Fruit fly (Drosophila melanogaster) whole organism, embryonic: ENCODE data around the gene Sfp77F.

ENCODE experiments used
- Abd-B ChIP-seq: fragments of 200-800 bp; sonication (Bioruptor generic); optimal IDR thresholded peaks from 2 replicates; lab custom pipeline; 2018; ENCODE audit warnings: missing biosample characterization, mild to moderate bottlenecking, missing genetic modification characterization, moderate library complexity
- Atf6 ChIP-seq: fragments of 200-800 bp; sonication (Bioruptor generic); IDR thresholded peaks from 2 replicates; pipeline ENCODE4 v1.3.6; 2022; ENCODE audit warnings: missing biosample characterization, missing genetic modification characterization
- Bgb ChIP-seq: fragments of 200-800 bp; sonication (Bioruptor generic); IDR thresholded peaks from 2 replicates; pipeline ENCODE4 v1.3.6; 2022; ENCODE audit warnings: missing biosample characterization, missing genetic modification characterization; ENCODE audit not compliant: partially characterized antibody
- CG11093 ChIP-seq: fragments of 200-800 bp; sonication (Bioruptor generic); IDR thresholded peaks from 3 replicates; pipeline ENCODE4 v1.3.6; 2022; ENCODE audit warnings: missing biosample characterization, missing genetic modification characterization
- CG11398 ChIP-seq: fragments of 200-800 bp; sonication (Bioruptor generic); optimal IDR thresholded peaks from 2 replicates; lab custom pipeline; 2016; ENCODE audit warnings: missing biosample characterization, missing genetic modification characterization
- CG11504 ChIP-seq: fragments of 200-800 bp; sonication (Bioruptor generic); optimal IDR thresholded peaks from 3 replicates; lab custom pipeline; 2019; ENCODE audit warnings: missing biosample characterization, mild to moderate bottlenecking, missing genetic modification characterization, moderate library complexity
- CG11560 ChIP-seq: fragments of 200-800 bp; sonication (Bioruptor generic); IDR thresholded peaks from 3 replicates; pipeline ENCODE4 v1.3.6; 2022; ENCODE audit warnings: missing biosample characterization, missing genetic modification characterization
- CG11696 ChIP-seq: fragments of 200-800 bp; sonication (Bioruptor generic); IDR thresholded peaks from 2 replicates; pipeline ENCODE4 v1.3.6; 2022; ENCODE audit warnings: missing biosample characterization, missing genetic modification characterization
- CG12744 ChIP-seq: fragments of 200-800 bp; sonication (Bioruptor generic); optimal IDR thresholded peaks from 2 replicates; lab custom pipeline; 2016; ENCODE audit warnings: missing biosample characterization, missing genetic modification characterization
- CG1529 ChIP-seq: fragments of 200-800 bp; sonication (Bioruptor generic); optimal IDR thresholded peaks from 3 replicates; lab custom pipeline; 2018; ENCODE audit warnings: missing biosample characterization, missing genetic modification characterization
- CG31388 ChIP-seq: fragments of 200-800 bp; sonication (Bioruptor generic); optimal IDR thresholded peaks from 2 replicates; lab custom pipeline; 2016; ENCODE audit warnings: missing biosample characterization, missing genetic modification characterization
- CG33213 ChIP-seq: fragments of 200-800 bp; sonication (Bioruptor generic); optimal IDR thresholded peaks from 3 replicates; lab custom pipeline; 2016; ENCODE audit warnings: missing biosample characterization, missing genetic modification characterization
- CG3847 ChIP-seq: fragments of 200-800 bp; sonication (Bioruptor generic); IDR thresholded peaks from 2 replicates; pipeline ENCODE4 v1.3.6; 2022; ENCODE audit warnings: missing biosample characterization, missing genetic modification characterization
- CG6765 ChIP-seq: fragments of 200-800 bp; sonication (Bioruptor generic); optimal IDR thresholded peaks from 3 replicates; lab custom pipeline; 2017; ENCODE audit warnings: missing biosample characterization, mild to moderate bottlenecking, missing genetic modification characterization
- CG6813 ChIP-seq: fragments of 200-800 bp; sonication (Bioruptor generic); optimal IDR thresholded peaks from 2 replicates; lab custom pipeline; 2017; ENCODE audit warnings: missing biosample characterization, missing genetic modification characterization, mild to moderate bottlenecking, moderate library complexity, missing genetic modification reagents
- CG8359 ChIP-seq: fragments of 200-800 bp; sonication (Bioruptor generic); optimal IDR thresholded peaks from 2 replicates; lab custom pipeline; 2017; ENCODE audit warnings: missing biosample characterization, mild to moderate bottlenecking, missing genetic modification characterization, borderline replicate concordance
- CG9797 ChIP-seq: fragments of 200-800 bp; sonication (Bioruptor generic); optimal IDR thresholded peaks from 3 replicates; lab custom pipeline; 2018; ENCODE audit warnings: missing biosample characterization, mild to moderate bottlenecking, missing genetic modification characterization
- Camta ChIP-seq: fragments of 200-800 bp; sonication (Bioruptor generic); optimal IDR thresholded peaks from 2 replicates; lab custom pipeline; 2016; ENCODE audit warnings: missing biosample characterization, missing genetic modification characterization
- Dad ChIP-seq: fragments of 200-800 bp; sonication (Bioruptor generic); optimal IDR thresholded peaks from 3 replicates; lab custom pipeline; 2016; ENCODE audit warnings: missing biosample characterization, missing genetic modification characterization
- Deaf1 ChIP-seq: fragments of 200-800 bp; optimal IDR thresholded peaks from 3 replicates; lab custom pipeline; 2019; ENCODE audit warnings: missing biosample characterization, mild to moderate bottlenecking, missing genetic modification characterization, moderate library complexity
- Dref ChIP-seq: fragments of 200-800 bp; sonication (Bioruptor generic); IDR thresholded peaks from 2 replicates; pipeline ENCODE4 v1.3.6; 2022; ENCODE audit warnings: missing biosample characterization, missing genetic modification characterization
- Fer2 ChIP-seq: fragments of 200-800 bp; sonication (Bioruptor generic); optimal IDR thresholded peaks from 2 replicates; lab custom pipeline; 2018; ENCODE audit warnings: missing biosample characterization, mild to moderate bottlenecking, missing genetic modification characterization, moderate library complexity
- GATAe ChIP-seq: fragments of 200-800 bp; sonication (Bioruptor generic); conservative IDR thresholded peaks from 2 replicates; pipeline ENCODE4 v1.3.6; 2022; ENCODE audit warnings: missing biosample characterization, missing genetic modification characterization
- Hand ChIP-seq: fragments of 200-800 bp; sonication (Bioruptor generic); optimal IDR thresholded peaks from 2 replicates; lab custom pipeline; 2017; ENCODE audit warnings: mild to moderate bottlenecking, missing biosample characterization, missing genetic modification reagents, missing genetic modification characterization
- HmgZ ChIP-seq: fragments of 200-800 bp; sonication (Bioruptor generic); optimal IDR thresholded peaks from 2 replicates; lab custom pipeline; 2018; ENCODE audit warnings: missing biosample characterization, mild to moderate bottlenecking, missing genetic modification characterization
- Hr39 ChIP-seq: fragments of >200 bp; optimal IDR thresholded peaks from 2 replicates; lab custom pipeline; 2017
- Hr51 ChIP-seq, 2 experiments: fragments of 200-800 bp; sonication (Bioruptor generic); optimal IDR thresholded peaks; 2 replicates in 1 of 2; 3 replicates in 1 of 2; lab custom pipeline; 2016 to 2018; ENCODE audit warnings: missing biosample characterization in 2 of 2, missing genetic modification characterization in 2 of 2, mild to moderate bottlenecking in 1 of 2, moderate library complexity in 1 of 2
- Max ChIP-seq: fragments of 200-800 bp; sonication (Bioruptor generic); optimal IDR thresholded peaks from 2 replicates; lab custom pipeline; 2016; ENCODE audit warnings: missing biosample characterization, mild to moderate bottlenecking, missing genetic modification characterization
- Med ChIP-seq: fragments of 200-800 bp; sonication (Bioruptor generic); peaks from one replicate; lab custom pipeline; 2016; ENCODE audit warnings: missing biosample characterization, missing genetic modification characterization, mild to moderate bottlenecking, inconsistent platforms, moderate library complexity
- Mes4 ChIP-seq: fragments of 200-800 bp; sonication (Bioruptor generic); optimal IDR thresholded peaks from 2 replicates; lab custom pipeline; 2016; ENCODE audit warnings: missing biosample characterization, missing genetic modification characterization
- Trl ChIP-seq, 3 experiments: fragments of >200 bp in 2 of 3; fragments of 200-800 bp in 1 of 3; sonication (Bioruptor generic) in 1 of 3; optimal IDR thresholded peaks; 2 replicates in 1 of 3; 3 replicates in 2 of 3; lab custom pipeline; 2016 to 2017; ENCODE audit warnings: missing biosample characterization in 1 of 3, missing genetic modification characterization in 1 of 3
- bab2 ChIP-seq: fragments of 200-800 bp; sonication (Bioruptor generic); optimal IDR thresholded peaks from 2 replicates; lab custom pipeline; 2016; ENCODE audit warnings: missing biosample characterization, missing genetic modification characterization
- bigmax ChIP-seq: fragments of 200-800 bp; sonication (Bioruptor generic); optimal IDR thresholded peaks from 2 replicates; lab custom pipeline; 2018; ENCODE audit warnings: missing biosample characterization, mild to moderate bottlenecking, missing genetic modification characterization
- chinmo ChIP-seq: fragments of 200-800 bp; sonication (Bioruptor generic); IDR thresholded peaks from 4 replicates; pipeline ENCODE4 v1.3.6; 2022; ENCODE audit warnings: missing biosample characterization, missing genetic modification characterization; ENCODE audit not compliant: partially characterized antibody
- ci ChIP-seq: fragments of 200-800 bp; sonication (Bioruptor generic); IDR thresholded peaks from 3 replicates; pipeline ENCODE4 v1.3.6; 2022; ENCODE audit warnings: missing biosample characterization, missing genetic modification characterization
- danr ChIP-seq: fragments of 200-800 bp; sonication (Bioruptor generic); IDR thresholded peaks from 2 replicates; pipeline ENCODE4 v1.3.6; 2022; ENCODE audit warnings: missing biosample characterization, missing genetic modification characterization
- emc ChIP-seq: fragments of 200-800 bp; sonication (Bioruptor generic); optimal IDR thresholded peaks from 2 replicates; lab custom pipeline; 2016; ENCODE audit warnings: missing biosample characterization, missing genetic modification characterization
- fd102C ChIP-seq: fragments of 200-800 bp; sonication (Bioruptor generic); optimal IDR thresholded peaks from 2 replicates; lab custom pipeline; 2018; ENCODE audit warnings: missing biosample characterization, mild to moderate bottlenecking, missing genetic modification characterization, moderate library complexity
- lbe ChIP-seq: fragments of 200-800 bp; sonication (Bioruptor generic); optimal IDR thresholded peaks from 2 replicates; lab custom pipeline; 2016; ENCODE audit warnings: missing biosample characterization, mild to moderate bottlenecking, missing genetic modification characterization
- lola ChIP-seq, 3 experiments: fragments of >200 bp in 2 of 3; fragments of 200-800 bp in 1 of 3; sonication (Bioruptor generic) in 1 of 3; optimal IDR thresholded peaks; 2 replicates each; lab custom pipeline; 2017 to 2019; ENCODE audit warnings: missing biosample characterization in 3 of 3, missing genetic modification characterization in 3 of 3, mild to moderate bottlenecking in 1 of 3, moderate library complexity in 1 of 3
- mirr ChIP-seq: fragments of 200-800 bp; sonication (Bioruptor generic); optimal IDR thresholded peaks from 3 replicates; lab custom pipeline; 2018; ENCODE audit warnings: missing biosample characterization, mild to moderate bottlenecking, missing genetic modification characterization
- nerfin-1 ChIP-seq: fragments of 200-800 bp; sonication (Bioruptor generic); optimal IDR thresholded peaks from 3 replicates; lab custom pipeline; 2019; ENCODE audit warnings: missing biosample characterization, mild to moderate bottlenecking, missing genetic modification characterization, moderate library complexity
- onecut ChIP-seq: fragments of 200-800 bp; sonication (Bioruptor generic); IDR thresholded peaks from 2 replicates; pipeline ENCODE4 v1.3.6; 2022; ENCODE audit warnings: missing biosample characterization, missing genetic modification characterization
- pho ChIP-seq: fragments of 200-800 bp; sonication (Bioruptor generic); optimal IDR thresholded peaks from 2 replicates; lab custom pipeline; 2016; ENCODE audit warnings: missing biosample characterization, missing genetic modification characterization
- pros ChIP-seq: fragments of 200-800 bp; sonication (Bioruptor generic); optimal IDR thresholded peaks from 3 replicates; lab custom pipeline; 2019; ENCODE audit warnings: missing biosample characterization, mild to moderate bottlenecking, missing genetic modification characterization, moderate library complexity
- sima ChIP-seq: fragments of 200-800 bp; sonication (Bioruptor generic); optimal IDR thresholded peaks from 2 replicates; lab custom pipeline; 2016; ENCODE audit warnings: missing biosample characterization, missing genetic modification characterization
- tna ChIP-seq: fragments of 200-800 bp; sonication (Bioruptor generic); IDR thresholded peaks from 2 replicates; pipeline ENCODE4 v1.3.6; 2022; ENCODE audit warnings: missing biosample characterization, missing genetic modification characterization; ENCODE audit not compliant: partially characterized antibody
- usp ChIP-seq: fragments of >200 bp; optimal IDR thresholded peaks from 2 replicates; lab custom pipeline; 2017; ENCODE audit warnings: missing biosample characterization, missing genetic modification characterization
- vvl ChIP-seq: fragments of 200-800 bp; sonication (Bioruptor generic); IDR thresholded peaks from 2 replicates; pipeline ENCODE4 v1.3.6; 2022; ENCODE audit warnings: missing biosample characterization, missing genetic modification characterization
- wdn ChIP-seq: fragments of 200-800 bp; sonication (Bioruptor generic); IDR thresholded peaks from 2 replicates; pipeline ENCODE4 v1.3.6; 2022; ENCODE audit warnings: missing biosample characterization, missing genetic modification characterization

Sfp77F gene

DNA sequence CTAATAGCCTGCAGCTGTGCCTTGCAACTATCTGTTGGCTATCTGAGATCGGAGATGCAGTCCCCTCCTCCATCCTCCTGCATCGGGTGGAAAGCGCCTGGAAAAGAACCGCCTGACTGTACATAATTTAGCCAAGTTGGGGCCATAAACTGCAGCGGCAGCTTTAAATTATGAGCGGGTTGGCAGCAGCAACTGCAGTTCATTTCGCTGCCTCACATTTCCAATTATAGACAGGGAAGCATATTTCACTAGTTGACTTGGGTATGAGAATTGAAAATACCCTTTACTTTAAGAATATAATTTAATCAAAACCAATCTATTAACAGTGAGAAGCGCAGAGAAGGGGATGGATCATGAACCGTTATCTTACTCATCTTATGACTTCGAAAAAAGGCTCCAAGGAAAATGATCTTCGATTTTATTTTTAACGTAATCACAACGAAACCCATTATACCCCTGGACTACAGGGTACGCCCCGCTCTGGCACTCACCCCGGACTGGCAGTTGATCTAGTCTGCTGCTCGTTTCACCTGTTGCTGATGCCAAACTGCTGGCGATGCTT is 25.9 kb upstream of the Sfp77F start (continued):
- peak; percentile 51; the same call in 1 of the 2 replicates for TF ChIP-seq vvl (GFP tag; lab: Robert Waterston, UW)
- peak; percentile 15 for TF ChIP-seq CG8359
- TF ChIP-seq CG11093 (GFP tag; lab: Robert Waterston, UW) = no peak
- peak; percentile 53 for TF ChIP-seq fd102C (GFP tag; lab: Kevin White, UChicago)
- no peak for TF ChIP-seq HmgZ (tag; lab: Kevin White, UChicago)
- TF ChIP-seq GATAe = no peak
- no peak for TF ChIP-seq CG11560
- no peak for TF ChIP-seq sima
- TF ChIP-seq Fer2 (tag; lab: Kevin White, UChicago) = no peak
- TF ChIP-seq Hand (GFP tag; lab: Kevin White, UChicago) = no peak
- TF ChIP-seq Hr51 (GFP tag; optimal IDR thresholded peaks at IDR 0.05; lab: Kevin White, UChicago) = peak in 1 of 2 experiments; percentile 37
- TF ChIP-seq Atf6 (GFP tag; lab: Robert Waterston, UW) = no peak
- TF ChIP-seq CG11398 (GFP tag; lab: Kevin White, UChicago) = peak; percentile 18
- TF ChIP-seq Max (GFP tag; lab: Kevin White, UChicago) = no peak
- TF ChIP-seq CG33213 (GFP tag; lab: Kevin White, UChicago) = peak; percentile 21
- no peak for TF ChIP-seq chinmo (GFP tag; lab: Robert Waterston, UW)
- no peak for TF ChIP-seq danr
- no peak for TF ChIP-seq CG6765
- peak; percentile 34 for TF ChIP-seq bab2 (GFP tag; lab: Kevin White, UChicago)
- no peak for TF ChIP-seq pho (GFP tag; lab: Kevin White, UChicago)
- TF ChIP-seq Bgb = no peak
- TF ChIP-seq CG3847 (GFP tag; lab: Robert Waterston, UW) = no peak
- no peak for TF ChIP-seq bigmax
- peak; percentile 77 for TF ChIP-seq Med (GFP tag; lab: Kevin White, UChicago)
- TF ChIP-seq wdn (GFP tag; lab: Robert Waterston, UW) = no peak
- peak; percentile 9 for TF ChIP-seq nerfin-1 (tag; lab: Kevin White, UChicago)
- TF ChIP-seq Hr39 (lab: Kevin White, UChicago) = no peak
- TF ChIP-seq Mes4 = peak; percentile 45
- TF ChIP-seq CG11696 (GFP tag; lab: Robert Waterston, UW) = no peak
- no peak for TF ChIP-seq pros (GFP tag; lab: Kevin White, UChicago)
- TF ChIP-seq lbe (GFP tag; lab: Kevin White, UChicago) = no peak
- TF ChIP-seq CG11504 (tag; lab: Kevin White, UChicago) = peak; percentile 57
- TF ChIP-seq Trl (optimal IDR thresholded peaks at IDR 0.05; lab: Kevin White, UChicago) = no peak
- peak; percentile 24 for TF ChIP-seq Trl (GFP tag; optimal IDR thresholded peaks at IDR 0.05; lab: Kevin White, UChicago)
- no peak for TF ChIP-seq tna (GFP tag; lab: Robert Waterston, UW)
- TF ChIP-seq onecut = no peak
- TF ChIP-seq Camta (GFP tag; lab: Kevin White, UChicago) = peak; percentile 33
- peak; percentile 38 for TF ChIP-seq CG1529 (GFP tag; lab: Kevin White, UChicago)
- TF ChIP-seq CG12744 (GFP tag; lab: Kevin White, UChicago) = no peak
- TF ChIP-seq CG6813 (GFP tag; lab: Kevin White, UChicago) = peak; percentile 11
- peak in 1 of 3 experiments; percentile 75 for TF ChIP-seq lola (GFP tag; optimal IDR thresholded peaks at IDR 0.05; lab: Kevin White, UChicago)
- no peak for TF ChIP-seq CG9797 (GFP tag; lab: Kevin White, UChicago)
- TF ChIP-seq Abd-B (GFP tag; lab: Kevin White, UChicago) = no peak
- no peak for TF ChIP-seq Deaf1 (tag; lab: Kevin White, UChicago)
- TF ChIP-seq Dad (GFP tag; lab: Kevin White, UChicago) = peak; percentile 7
- TF ChIP-seq mirr (GFP tag; lab: Kevin White, UChicago) = no peak
- TF ChIP-seq CG31388 (GFP tag; lab: Kevin White, UChicago) = no peak
- TF ChIP-seq Dref (GFP tag; lab: Robert Waterston, UW) = no peak
- TF ChIP-seq ci (GFP tag; lab: Robert Waterston, UW) = peak; percentile 65; the same call in 1 of the 3 replicates
- no peak for TF ChIP-seq emc (GFP tag; lab: Kevin White, UChicago)
- TF ChIP-seq usp (GFP tag; lab: Kevin White, UChicago) = no peak
